Fruit fly (Drosophila melanogaster): ENCODE data around the gene CG7168.

The CG7168 gene

DNA sequence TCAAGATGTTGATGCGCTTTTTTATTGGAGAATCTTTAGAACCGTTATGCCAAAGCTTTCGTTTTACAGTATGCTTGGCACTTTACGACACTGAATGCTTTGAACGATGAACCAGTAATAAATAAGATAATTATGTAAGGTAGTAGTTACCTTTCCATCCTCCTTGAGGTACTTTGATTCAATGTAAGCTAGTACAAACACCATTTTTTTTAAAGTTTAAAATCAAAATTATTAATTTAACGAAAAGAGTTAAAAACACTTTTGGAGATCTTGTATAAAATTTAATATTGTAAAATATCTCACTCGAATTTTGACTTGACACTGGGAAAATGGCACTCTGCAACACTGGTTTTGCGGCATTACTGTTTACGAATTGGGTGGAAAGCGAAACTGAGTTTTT is 40.5 kb downstream of the CG7168 start, which contains the start of the genes Arp5 and CG7208 (continued):
- TF ChIP-seq D19A (tag; optimal IDR thresholded peaks at IDR 0.05): no peak
- TF ChIP-seq CG3163 (GFP tag; optimal IDR thresholded peaks at IDR 0.05): peak; percentile 23
- peak; percentile 37 for TF ChIP-seq twi (tag; optimal IDR thresholded peaks at IDR 0.05)
- TF ChIP-seq corto (GFP tag; optimal IDR thresholded peaks at IDR 0.05): no peak
- peak; percentile 37; the same call in 2 of the 3 replicates for TF ChIP-seq Doc3 (GFP tag; IDR thresholded peaks at IDR 0.05; ENCODE audit: partially characterized antibody)
- no peak for TF ChIP-seq toy (GFP tag; IDR thresholded peaks at IDR 0.05)
- no peak for TF ChIP-seq knrl (GFP tag; IDR thresholded peaks at IDR 0.05; ENCODE audit: partially characterized antibody)
- peak; percentile 79 for TF ChIP-seq sob (GFP tag; IDR thresholded peaks at IDR 0.05)
- peak; percentile 48 for TF ChIP-seq pum (GFP tag; optimal IDR thresholded peaks at IDR 0.05)
- TF ChIP-seq NFAT (GFP tag; IDR thresholded peaks at IDR 0.05): peak; percentile 59
- TF ChIP-seq lilli (GFP tag; optimal IDR thresholded peaks at IDR 0.05): peak; percentile 86
- peak; percentile 88 for TF ChIP-seq CG9932 (GFP tag; IDR thresholded peaks at IDR 0.05)
- TF ChIP-seq CG15269 (tag; optimal IDR thresholded peaks at IDR 0.05): no peak
- TF ChIP-seq CG32532 (GFP tag; IDR thresholded peaks at IDR 0.05): peak; percentile 63
- TF ChIP-seq crol (GFP tag; IDR thresholded peaks at IDR 0.05): no peak
- TF ChIP-seq CG1603 (tag; optimal IDR thresholded peaks at IDR 0.05): no peak
- TF ChIP-seq abd-A (tag; optimal IDR thresholded peaks at IDR 0.05): no peak
- TF ChIP-seq h (optimal IDR thresholded peaks at IDR 0.05): no peak
- peak; percentile 62 for TF ChIP-seq sisA (GFP tag; IDR thresholded peaks at IDR 0.05)
- TF ChIP-seq H15 (GFP tag; IDR thresholded peaks at IDR 0.05): peak; percentile 54; the same call in 2 of the 3 replicates
- TF ChIP-seq CG32767 (GFP tag; IDR thresholded peaks at IDR 0.05): 0 out of 2 replicates have a peak, but pooled peaks have one; percentile 21
- peak; percentile 29 for TF ChIP-seq Elba2 (GFP tag; optimal IDR thresholded peaks at IDR 0.05)
- peak; percentile 67 for TF ChIP-seq CG15601 (tag; optimal IDR thresholded peaks at IDR 0.05)
- peak; percentile 34 for TF ChIP-seq cato (GFP tag; optimal IDR thresholded peaks at IDR 0.05; ENCODE audit: borderline replicate concordance)
- TF ChIP-seq Atf-2 (GFP tag; optimal IDR thresholded peaks at IDR 0.05): peak; percentile 48
- TF ChIP-seq CG13624 (GFP tag; optimal IDR thresholded peaks at IDR 0.05): peak; percentile 70
- TF ChIP-seq CG12104 (GFP tag; optimal IDR thresholded peaks at IDR 0.05): peak; percentile 61
- TF ChIP-seq MBD-R2 (GFP tag; IDR thresholded peaks at IDR 0.05): peak; percentile 83
- TF ChIP-seq CG15514 (GFP tag; optimal IDR thresholded peaks at IDR 0.05): peak; percentile 98
- TF ChIP-seq CG4820 (GFP tag; optimal IDR thresholded peaks at IDR 0.05): peak; percentile 34
- no peak for TF ChIP-seq gcm2 (GFP tag; optimal IDR thresholded peaks at IDR 0.05)
- TF ChIP-seq CG4424 (GFP tag; optimal IDR thresholded peaks at IDR 0.05): peak; percentile 49
- TF ChIP-seq ATbp (GFP tag; optimal IDR thresholded peaks at IDR 0.05): peak; percentile 32
- peak; percentile 63 for TF ChIP-seq CG18476 (GFP tag; optimal IDR thresholded peaks at IDR 0.05)
- peak; percentile 91 for TF ChIP-seq psq (GFP tag; optimal IDR thresholded peaks at IDR 0.05)
- no peak for TF ChIP-seq pan (optimal IDR thresholded peaks at IDR 0.05)
- peak in 1 of 2 experiments; percentile 71 for TF ChIP-seq pan (GFP tag; optimal IDR thresholded peaks at IDR 0.05 in 1 of 2, IDR thresholded peaks at IDR 0.05 in 1 of 2)
- TF ChIP-seq CG11456 (GFP tag; IDR thresholded peaks at IDR 0.05): 0 out of 3 replicates have a peak, but pooled peaks have one; percentile 59
- peak; percentile 39; the same call in 1 of the 2 replicates for TF ChIP-seq CG11247 (GFP tag; IDR thresholded peaks at IDR 0.05)
- TF ChIP-seq ase (GFP tag; IDR thresholded peaks at IDR 0.05): peak; percentile 8; the same call in 1 of the 3 replicates
- TF ChIP-seq CrebB (tag; optimal IDR thresholded peaks at IDR 0.05): peak; percentile 9
- TF ChIP-seq CG34422 (GFP tag; IDR thresholded peaks at IDR 0.05): peak; percentile 63; the same call in 1 of the 3 replicates
- no peak for TF ChIP-seq hbn (GFP tag; IDR thresholded peaks at IDR 0.05; ENCODE audit: partially characterized antibody)
- no peak for TF ChIP-seq sim (GFP tag; IDR thresholded peaks at IDR 0.05)
- peak; percentile 72 for TF ChIP-seq CG34376 (GFP tag; optimal IDR thresholded peaks at IDR 0.05)
- peak; percentile 36; the same call in 1 of the 3 replicates for TF ChIP-seq ci (GFP tag; IDR thresholded peaks at IDR 0.05)
- TF ChIP-seq CG10274 (GFP tag; optimal IDR thresholded peaks at IDR 0.05): no peak
- TF ChIP-seq CG17612 (GFP tag; IDR thresholded peaks at IDR 0.05): no peak
- TF ChIP-seq CG18262 (tag; optimal IDR thresholded peaks at IDR 0.05): peak; percentile 71
- no peak for TF ChIP-seq bowl (GFP tag; IDR thresholded peaks at IDR 0.05)
- no peak for TF ChIP-seq D (optimal IDR thresholded peaks at IDR 0.05)
- TF ChIP-seq D (GFP tag; optimal IDR thresholded peaks at IDR 0.05): no peak
- no peak for TF ChIP-seq CG8478 (optimal IDR thresholded peaks at IDR 0.05)

Data from whole organism, embryonic.